Fruit fly (Drosophila melanogaster) whole organism, embryonic: Measurements from ENCODE around the gene Cdc6.

Experiments
- Aef1 ChIP-seq: fragments of 200-800 bp; sonication (Bioruptor generic); IDR thresholded peaks from 3 replicates; pipeline ENCODE4 v1.3.6; 2022; ENCODE audit warnings: missing biosample characterization, missing genetic modification characterization
- Antp ChIP-seq: fragments of 200-800 bp; sonication (Bioruptor generic); optimal IDR thresholded peaks from 3 replicates; lab custom pipeline; 2016; ENCODE audit warnings: missing biosample characterization, missing genetic modification characterization
- B-H1 ChIP-seq: fragments of 200-800 bp; sonication (Bioruptor generic); IDR thresholded peaks from 3 replicates; pipeline ENCODE4 v1.3.6; 2022; ENCODE audit warnings: missing biosample characterization, missing genetic modification characterization
- CG11085 ChIP-seq: fragments of 200-800 bp; sonication (Bioruptor generic); IDR thresholded peaks from 2 replicates; pipeline ENCODE4 v1.3.6; 2022; ENCODE audit warnings: missing biosample characterization, missing genetic modification characterization
- CG12219 ChIP-seq: fragments of 200-800 bp; sonication (Bioruptor generic); optimal IDR thresholded peaks from 3 replicates; lab custom pipeline; 2018; ENCODE audit warnings: missing biosample characterization, mild to moderate bottlenecking, missing genetic modification characterization
- CG14860 ChIP-seq: fragments of 200-800 bp; sonication (Bioruptor generic); IDR thresholded peaks from 3 replicates; pipeline ENCODE4 v1.3.6; 2022; ENCODE audit warnings: missing biosample characterization, missing genetic modification characterization; ENCODE audit not compliant: partially characterized antibody
- CG15514 ChIP-seq: fragments of 200-800 bp; sonication (Bioruptor generic); optimal IDR thresholded peaks from 3 replicates; lab custom pipeline; 2017; ENCODE audit warnings: missing biosample characterization, missing genetic modification characterization, mild to moderate bottlenecking, moderate library complexity, missing genetic modification reagents
- CG15601 ChIP-seq: fragments of 200-800 bp; sonication (Bioruptor generic); optimal IDR thresholded peaks from 3 replicates; lab custom pipeline; 2019; ENCODE audit warnings: missing biosample characterization, mild to moderate bottlenecking, missing genetic modification characterization, moderate library complexity
- CG16779 ChIP-seq: fragments of 200-800 bp; sonication (Bioruptor generic); IDR thresholded peaks from 2 replicates; pipeline ENCODE4 v1.3.6; 2022; ENCODE audit warnings: missing biosample characterization, missing genetic modification characterization
- CG2129 ChIP-seq: fragments of 200-800 bp; sonication (Bioruptor generic); IDR thresholded peaks from 2 replicates; pipeline ENCODE4 v1.3.6; 2022; ENCODE audit warnings: missing biosample characterization, missing genetic modification characterization; ENCODE audit not compliant: partially characterized antibody
- CG2678 ChIP-seq: fragments of 200-800 bp; sonication (Bioruptor generic); optimal IDR thresholded peaks from 3 replicates; lab custom pipeline; 2019; ENCODE audit warnings: missing biosample characterization, mild to moderate bottlenecking, missing genetic modification characterization, moderate library complexity
- CG2712 ChIP-seq: fragments of 200-800 bp; optimal IDR thresholded peaks from 3 replicates; lab custom pipeline; 2019; ENCODE audit warnings: missing biosample characterization, mild to moderate bottlenecking, missing genetic modification characterization, moderate library complexity
- CG4328 ChIP-seq: fragments of 200-800 bp; sonication (Bioruptor generic); optimal IDR thresholded peaks from 3 replicates; lab custom pipeline; 2017; ENCODE audit warnings: missing biosample characterization, missing genetic modification reagents, missing genetic modification characterization
- CG4617 ChIP-seq: fragments of 200-800 bp; sonication (Bioruptor generic); optimal IDR thresholded peaks from 3 replicates; lab custom pipeline; 2016; ENCODE audit warnings: missing biosample characterization, missing genetic modification characterization, borderline replicate concordance
- CG7839 ChIP-seq: fragments of 200-800 bp; sonication (Bioruptor generic); optimal IDR thresholded peaks from 3 replicates; lab custom pipeline; 2018; ENCODE audit warnings: missing biosample characterization, mild to moderate bottlenecking, missing genetic modification characterization, moderate library complexity
- CG7987 ChIP-seq: fragments of 200-800 bp; sonication (Bioruptor generic); optimal IDR thresholded peaks from 2 replicates; lab custom pipeline; 2018; ENCODE audit warnings: missing biosample characterization, mild to moderate bottlenecking, missing genetic modification characterization, moderate library complexity
- CG8388 ChIP-seq: fragments of 200-800 bp; sonication (Bioruptor generic); optimal IDR thresholded peaks from 2 replicates; lab custom pipeline; 2019; ENCODE audit warnings: missing biosample characterization, mild to moderate bottlenecking, missing genetic modification characterization, moderate library complexity
- CG9817 ChIP-seq: fragments of 200-800 bp; sonication (Bioruptor generic); optimal IDR thresholded peaks from 2 replicates; lab custom pipeline; 2018; ENCODE audit warnings: missing biosample characterization, mild to moderate bottlenecking, missing genetic modification characterization, moderate library complexity
- D19A ChIP-seq: fragments of 200-800 bp; optimal IDR thresholded peaks from 3 replicates; lab custom pipeline; 2019; ENCODE audit warnings: missing biosample characterization, mild to moderate bottlenecking, missing genetic modification characterization, moderate library complexity
- Dad ChIP-seq: fragments of 200-800 bp; sonication (Bioruptor generic); optimal IDR thresholded peaks from 3 replicates; lab custom pipeline; 2016; ENCODE audit warnings: missing biosample characterization, missing genetic modification characterization
- E2f2 ChIP-seq: fragments of 200-800 bp; sonication (Bioruptor generic); IDR thresholded peaks from 2 replicates; pipeline ENCODE4 v1.3.6; 2022; ENCODE audit warnings: missing biosample characterization, missing genetic modification characterization
- Ets65A ChIP-seq: fragments of 200-800 bp; sonication (Bioruptor generic); peaks from one replicate; lab custom pipeline; 2016; ENCODE audit warnings: missing biosample characterization, missing genetic modification characterization
- HHEX ChIP-seq: fragments of 200-800 bp; sonication (Bioruptor generic); optimal IDR thresholded peaks from 3 replicates; lab custom pipeline; 2017; ENCODE audit warnings: missing biosample characterization, mild to moderate bottlenecking, missing genetic modification characterization, missing genetic modification reagents
- HLH3B ChIP-seq: fragments of 200-800 bp; sonication (Bioruptor generic); IDR thresholded peaks from 2 replicates; pipeline ENCODE4 v1.3.6; 2022; ENCODE audit warnings: missing biosample characterization, missing genetic modification characterization
- HLH54F ChIP-seq: fragments of 200-800 bp; sonication (Bioruptor generic); optimal IDR thresholded peaks from 3 replicates; lab custom pipeline; 2016; ENCODE audit warnings: missing biosample characterization, missing genetic modification characterization
- HLHmδ ChIP-seq: fragments of 200-800 bp; sonication (Bioruptor generic); optimal IDR thresholded peaks from 2 replicates; lab custom pipeline; 2018; ENCODE audit warnings: missing biosample characterization, mild to moderate bottlenecking, missing genetic modification characterization, moderate library complexity
- Hand ChIP-seq: fragments of 200-800 bp; sonication (Bioruptor generic); optimal IDR thresholded peaks from 2 replicates; lab custom pipeline; 2017; ENCODE audit warnings: mild to moderate bottlenecking, missing biosample characterization, missing genetic modification reagents, missing genetic modification characterization
- HmgD ChIP-seq: fragments of 200-800 bp; sonication (Bioruptor generic); optimal IDR thresholded peaks from 3 replicates; lab custom pipeline; 2016; ENCODE audit warnings: missing biosample characterization, missing genetic modification characterization
- Hmx ChIP-seq: fragments of 200-800 bp; sonication (Bioruptor generic); optimal IDR thresholded peaks from 2 replicates; lab custom pipeline; 2016; ENCODE audit warnings: missing biosample characterization, missing genetic modification characterization
- Kr ChIP-seq: fragments of 200-800 bp; sonication (Bioruptor generic); optimal IDR thresholded peaks from 2 replicates; lab custom pipeline; 2017; ENCODE audit warnings: missing biosample characterization, mild to moderate bottlenecking, missing genetic modification characterization
- Mes4 ChIP-seq: fragments of 200-800 bp; sonication (Bioruptor generic); optimal IDR thresholded peaks from 2 replicates; lab custom pipeline; 2016; ENCODE audit warnings: missing biosample characterization, missing genetic modification characterization
- NC2β ChIP-seq: fragments of 200-800 bp; sonication (Bioruptor generic); optimal IDR thresholded peaks from 2 replicates; lab custom pipeline; 2016; ENCODE audit warnings: missing biosample characterization, missing genetic modification characterization
- Ravus ChIP-seq: fragments of 200-800 bp; sonication (Bioruptor generic); IDR thresholded peaks from 2 replicates; pipeline ENCODE4 v1.3.6; 2022; ENCODE audit warnings: missing biosample characterization, missing genetic modification characterization
- chm ChIP-seq: fragments of 200-800 bp; sonication (Bioruptor generic); IDR thresholded peaks from 2 replicates; pipeline ENCODE4 v1.3.6; 2022; ENCODE audit warnings: missing biosample characterization, missing genetic modification characterization
- crc ChIP-seq: fragments of 200-800 bp; sonication (Bioruptor generic); optimal IDR thresholded peaks from 2 replicates; lab custom pipeline; 2016; ENCODE audit warnings: missing biosample characterization, missing genetic modification characterization
- croc ChIP-seq: fragments of 200-800 bp; sonication (Bioruptor generic); conservative IDR thresholded peaks from 3 replicates; pipeline ENCODE4 v1.3.6; 2022; ENCODE audit warnings: missing biosample characterization, missing genetic modification characterization
- cwo ChIP-seq: fragments of 200-800 bp; sonication (Bioruptor generic); optimal IDR thresholded peaks from 3 replicates; lab custom pipeline; 2017; ENCODE audit warnings: missing biosample characterization, missing genetic modification characterization, mild to moderate bottlenecking, moderate library complexity, missing genetic modification reagents
- exex ChIP-seq: fragments of 200-800 bp; sonication (Bioruptor generic); optimal IDR thresholded peaks from 4 replicates; lab custom pipeline; 2018; ENCODE audit warnings: missing biosample characterization, mild to moderate bottlenecking, missing genetic modification characterization, moderate library complexity
- kni ChIP-seq: fragments of 200-800 bp; sonication (Bioruptor generic); optimal IDR thresholded peaks from 3 replicates; lab custom pipeline; 2017; ENCODE audit warnings: mild to moderate bottlenecking, missing biosample characterization, missing genetic modification reagents, missing genetic modification characterization
- lola ChIP-seq, 3 experiments: fragments of >200 bp in 2 of 3; fragments of 200-800 bp in 1 of 3; sonication (Bioruptor generic) in 1 of 3; optimal IDR thresholded peaks; 2 replicates each; lab custom pipeline; 2017 to 2019; ENCODE audit warnings: missing biosample characterization in 3 of 3, missing genetic modification characterization in 3 of 3, mild to moderate bottlenecking in 1 of 3, moderate library complexity in 1 of 3
- luna ChIP-seq: fragments of 200-800 bp; sonication (Bioruptor generic); optimal IDR thresholded peaks from 2 replicates; lab custom pipeline; 2016; ENCODE audit warnings: missing biosample characterization, missing genetic modification characterization
- odd ChIP-seq: fragments of 200-800 bp; sonication (Bioruptor generic); optimal IDR thresholded peaks from 2 replicates; lab custom pipeline; 2017; ENCODE audit warnings: missing biosample characterization, mild to moderate bottlenecking, missing genetic modification characterization
- pfk ChIP-seq: fragments of 200-800 bp; sonication (Bioruptor generic); optimal IDR thresholded peaks from 2 replicates; lab custom pipeline; 2018; ENCODE audit warnings: missing biosample characterization, mild to moderate bottlenecking, missing genetic modification characterization, moderate library complexity
- shn ChIP-seq: fragments of 200-800 bp; sonication (Bioruptor generic); optimal IDR thresholded peaks from 3 replicates; lab custom pipeline; 2016; ENCODE audit warnings: missing biosample characterization, missing genetic modification characterization
- stc ChIP-seq: fragments of 200-800 bp; sonication (Bioruptor generic); IDR thresholded peaks from 2 replicates; pipeline ENCODE4 v1.3.6; 2022; ENCODE audit warnings: missing biosample characterization, missing genetic modification characterization
- tio ChIP-seq: fragments of 200-800 bp; sonication (Bioruptor generic); optimal IDR thresholded peaks from 2 replicates; lab custom pipeline; 2017; ENCODE audit warnings: missing biosample characterization, missing genetic modification characterization, inconsistent platforms
- tx ChIP-seq: fragments of 200-800 bp; sonication (Bioruptor generic); optimal IDR thresholded peaks from 2 replicates; lab custom pipeline; 2016; ENCODE audit warnings: missing biosample characterization, missing genetic modification characterization
- wdn ChIP-seq: fragments of 200-800 bp; sonication (Bioruptor generic); IDR thresholded peaks from 2 replicates; pipeline ENCODE4 v1.3.6; 2022; ENCODE audit warnings: missing biosample characterization, missing genetic modification characterization
- wor ChIP-seq: fragments of 200-800 bp; sonication (Bioruptor generic); IDR thresholded peaks from 2 replicates; pipeline ENCODE4 v1.3.6; 2022; ENCODE audit warnings: missing biosample characterization, missing genetic modification characterization

Cdc6 gene

DNA sequence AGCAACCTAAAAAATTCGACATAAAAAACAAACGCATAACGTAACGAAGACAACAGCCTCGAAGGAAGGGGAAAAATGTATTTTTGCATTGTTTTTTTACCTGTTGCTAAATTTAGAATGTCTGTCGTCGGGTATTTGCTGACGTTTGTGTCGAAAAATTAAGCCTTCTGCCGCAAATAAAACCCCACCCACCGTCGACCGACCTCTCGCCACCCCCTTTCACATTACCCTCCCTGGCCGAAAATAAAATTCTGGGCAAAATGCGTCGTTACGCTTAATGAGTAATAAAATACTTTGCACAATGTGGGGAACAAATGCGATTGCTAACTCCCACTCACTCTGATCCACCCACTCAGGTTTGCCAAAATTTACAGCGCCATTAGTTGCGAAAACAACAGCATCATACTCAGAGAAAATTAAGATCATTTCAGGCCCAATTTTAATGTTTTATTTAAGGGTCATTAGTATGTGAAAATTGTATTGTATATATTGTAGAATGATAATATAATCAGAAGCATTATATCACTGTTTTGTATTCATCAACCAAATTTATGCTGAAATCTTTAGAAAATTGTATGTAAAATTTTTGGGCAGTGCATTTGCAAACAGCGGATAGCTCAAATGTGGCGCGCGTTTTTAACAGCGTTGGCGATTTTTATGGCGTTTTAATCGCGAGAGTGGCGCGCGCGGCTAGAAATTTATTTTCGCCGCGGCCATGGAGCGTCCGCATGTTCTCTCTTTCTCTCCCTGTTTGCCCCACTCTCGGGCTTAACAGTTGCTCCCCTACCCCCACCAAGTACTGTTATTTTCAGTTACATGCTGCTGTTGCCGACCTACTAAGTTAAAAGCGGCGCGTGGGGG lies 38.6 kb upstream of the Cdc6 start:
- no peak for TF ChIP-seq Hmx (GFP tag; lab: Kevin White, UChicago)
- peak; percentile 30 for TF ChIP-seq tio (GFP tag; lab: Kevin White, UChicago)
- TF ChIP-seq CG14860 (GFP tag; lab: Robert Waterston, UW), result no peak
- TF ChIP-seq HLHmδ, result no peak
- peak; percentile 23; the same call in 1 of the 2 replicates for TF ChIP-seq HLH3B (GFP tag; lab: Robert Waterston, UW)
- peak; percentile 30 for TF ChIP-seq HLH54F (GFP tag; lab: Kevin White, UChicago)
- TF ChIP-seq Hand (GFP tag; lab: Kevin White, UChicago), result peak; percentile 36
- TF ChIP-seq CG7839 (tag; lab: Kevin White, UChicago), result peak; percentile 63
- TF ChIP-seq shn, result no peak
- TF ChIP-seq D19A, result no peak
- no peak for TF ChIP-seq CG2129 (GFP tag; lab: Robert Waterston, UW)
- TF ChIP-seq Antp (GFP tag; lab: Kevin White, UChicago), result no peak
- no peak for TF ChIP-seq kni (GFP tag; lab: Kevin White, UChicago)
- TF ChIP-seq pfk (GFP tag; lab: Kevin White, UChicago), result no peak
- peak; percentile 56 for TF ChIP-seq cwo (GFP tag; lab: Kevin White, UChicago)
- TF ChIP-seq wor (GFP tag; lab: Robert Waterston, UW), result no peak
- no peak for TF ChIP-seq Ets65A (GFP tag; lab: Kevin White, UChicago)
- peak; percentile 10 for TF ChIP-seq CG2712
- peak; percentile 46 for TF ChIP-seq CG12219
- TF ChIP-seq Kr (GFP tag; lab: Kevin White, UChicago), result no peak
- no peak for TF ChIP-seq B-H1 (GFP tag; lab: Robert Waterston, UW)
- TF ChIP-seq CG15514 (GFP tag; lab: Kevin White, UChicago), result peak; percentile 32
- TF ChIP-seq wdn, result peak; percentile 42; the same call in 1 of the 2 replicates
- no peak for TF ChIP-seq croc (GFP tag; lab: Robert Waterston, UW)
- peak; percentile 11; the same call in 1 of the 3 replicates for TF ChIP-seq Aef1 (GFP tag; lab: Robert Waterston, UW)
- peak; percentile 38 for TF ChIP-seq CG9817 (tag; lab: Kevin White, UChicago)
- no peak for TF ChIP-seq CG7987
- TF ChIP-seq CG15601 (tag; lab: Kevin White, UChicago), result no peak
- no peak for TF ChIP-seq HmgD (GFP tag; lab: Kevin White, UChicago)
- no peak for TF ChIP-seq crc (GFP tag; lab: Kevin White, UChicago)
- TF ChIP-seq CG16779 (GFP tag; lab: Robert Waterston, UW), result no peak
- no peak for TF ChIP-seq CG4617
- TF ChIP-seq E2f2, result no peak; the same call in 1 of the 2 replicates
- TF ChIP-seq CG4328 (GFP tag; lab: Kevin White, UChicago), result no peak
- peak; percentile 27; the same call in 1 of the 2 replicates for TF ChIP-seq stc
- peak; percentile 39 for TF ChIP-seq HHEX (GFP tag; lab: Kevin White, UChicago)
- no peak for TF ChIP-seq luna (GFP tag; lab: Kevin White, UChicago)
- TF ChIP-seq lola (GFP tag; optimal IDR thresholded peaks at IDR 0.05; lab: Kevin White, UChicago), result no peak
- no peak for TF ChIP-seq Dad
- no peak for TF ChIP-seq tx (GFP tag; lab: Kevin White, UChicago)
- TF ChIP-seq exex (tag; lab: Kevin White, UChicago), result no peak
- peak; percentile 13 for TF ChIP-seq CG8388 (GFP tag; lab: Kevin White, UChicago)
- TF ChIP-seq CG2678 (tag; lab: Kevin White, UChicago), result peak; percentile 62
- TF ChIP-seq Mes4 (GFP tag; lab: Kevin White, UChicago), result no peak
- TF ChIP-seq odd, result no peak
- no peak; the same call in 1 of the 2 replicates for TF ChIP-seq Ravus (GFP tag; lab: Robert Waterston, UW)
- TF ChIP-seq chm, result no peak
- no peak for TF ChIP-seq NC2β (GFP tag; lab: Kevin White, UChicago)
- TF ChIP-seq CG11085 (GFP tag; lab: Robert Waterston, UW), result no peak
